Worm (Caenorhabditis elegans): ENCODE results near the gene srh-68.

ce11 chrII:12525526-12525925, 18.4 kb downstream of the srh-68 start, which contains the start of gene srx-118:
- TF ChIP-seq T22C8.4 (GFP tag; IDR thresholded peaks at IDR 0.05) = no peak
- no peak for TF ChIP-seq tab-1 (GFP tag; IDR thresholded peaks at IDR 0.05)

All from whole organism, midembryonic.